Fruit fly (Drosophila melanogaster) whole organism, embryonic: ENCODE results near the gene CG5928.

Experiments
- Aef1 ChIP-seq: fragments of 200-800 bp; sonication (Bioruptor generic); IDR thresholded peaks from 3 replicates; pipeline ENCODE4 v1.3.6; 2022; ENCODE audit warnings: missing biosample characterization, missing genetic modification characterization
- B-H1 ChIP-seq: fragments of 200-800 bp; sonication (Bioruptor generic); IDR thresholded peaks from 3 replicates; pipeline ENCODE4 v1.3.6; 2022; ENCODE audit warnings: missing biosample characterization, missing genetic modification characterization
- B-H2 ChIP-seq: fragments of 200-800 bp; sonication (Bioruptor generic); optimal IDR thresholded peaks from 2 replicates; lab custom pipeline; 2018; ENCODE audit warnings: missing biosample characterization, mild to moderate bottlenecking, missing genetic modification characterization
- BEAF-32 ChIP-seq: fragments of 200-800 bp; sonication (Bioruptor generic); optimal IDR thresholded peaks from 3 replicates; lab custom pipeline; 2017; ENCODE audit warnings: missing biosample characterization, missing genetic modification characterization, mild to moderate bottlenecking, moderate library complexity, missing genetic modification reagents
- CG10147 ChIP-seq: fragments of 200-800 bp; sonication (Bioruptor generic); optimal IDR thresholded peaks from 2 replicates; lab custom pipeline; 2019; ENCODE audit warnings: missing biosample characterization, mild to moderate bottlenecking, missing genetic modification characterization, moderate library complexity
- CG10654 ChIP-seq: fragments of 200-800 bp; sonication (Bioruptor generic); optimal IDR thresholded peaks from 2 replicates; lab custom pipeline; 2016; ENCODE audit warnings: missing biosample characterization, missing genetic modification characterization
- CG12104 ChIP-seq: fragments of 200-800 bp; sonication (Bioruptor generic); optimal IDR thresholded peaks from 3 replicates; lab custom pipeline; 2016; ENCODE audit warnings: missing biosample characterization, missing genetic modification characterization
- CG13424 ChIP-seq: fragments of 200-800 bp; sonication (Bioruptor generic); optimal IDR thresholded peaks from 2 replicates; lab custom pipeline; 2019; ENCODE audit warnings: missing biosample characterization, mild to moderate bottlenecking, missing genetic modification characterization, moderate library complexity
- CG14860 ChIP-seq: fragments of 200-800 bp; sonication (Bioruptor generic); IDR thresholded peaks from 3 replicates; pipeline ENCODE4 v1.3.6; 2022; ENCODE audit warnings: missing biosample characterization, missing genetic modification characterization; ENCODE audit not compliant: partially characterized antibody
- CG16863 ChIP-seq: fragments of 200-800 bp; sonication (Bioruptor generic); optimal IDR thresholded peaks from 3 replicates; lab custom pipeline; 2016; ENCODE audit warnings: missing biosample characterization, missing genetic modification characterization
- CG1792 ChIP-seq: fragments of 200-800 bp; sonication (Bioruptor generic); optimal IDR thresholded peaks from 2 replicates; lab custom pipeline; 2016; ENCODE audit warnings: missing biosample characterization, missing genetic modification characterization
- CG18476 ChIP-seq: fragments of 200-800 bp; sonication (Bioruptor generic); optimal IDR thresholded peaks from 2 replicates; lab custom pipeline; 2016; ENCODE audit warnings: missing biosample characterization, mild to moderate bottlenecking, missing genetic modification characterization
- CG18764 ChIP-seq: fragments of 200-800 bp; sonication (Bioruptor generic); optimal IDR thresholded peaks from 3 replicates; lab custom pipeline; 2016; ENCODE audit warnings: missing biosample characterization, missing genetic modification characterization
- CG2120 ChIP-seq: fragments of 200-800 bp; sonication (Bioruptor generic); optimal IDR thresholded peaks from 3 replicates; lab custom pipeline; 2016; ENCODE audit warnings: missing biosample characterization, missing genetic modification characterization
- CG2712 ChIP-seq: fragments of 200-800 bp; optimal IDR thresholded peaks from 3 replicates; lab custom pipeline; 2019; ENCODE audit warnings: missing biosample characterization, mild to moderate bottlenecking, missing genetic modification characterization, moderate library complexity
- CG3838 ChIP-seq: fragments of 200-800 bp; sonication (Bioruptor generic); optimal IDR thresholded peaks from 3 replicates; lab custom pipeline; 2016; ENCODE audit warnings: missing biosample characterization, missing genetic modification characterization
- CG3847 ChIP-seq: fragments of 200-800 bp; sonication (Bioruptor generic); IDR thresholded peaks from 2 replicates; pipeline ENCODE4 v1.3.6; 2022; ENCODE audit warnings: missing biosample characterization, missing genetic modification characterization
- CG4360 ChIP-seq: fragments of 200-800 bp; sonication (Bioruptor generic); IDR thresholded peaks from 2 replicates; pipeline ENCODE4 v1.3.6; 2022; ENCODE audit warnings: missing biosample characterization, missing genetic modification characterization
- CG6683 ChIP-seq: fragments of 200-800 bp; sonication (Bioruptor generic); optimal IDR thresholded peaks from 2 replicates; lab custom pipeline; 2017; ENCODE audit warnings: missing biosample characterization, mild to moderate bottlenecking, missing genetic modification characterization, missing genetic modification reagents
- CG6689 ChIP-seq: fragments of 200-800 bp; sonication (Bioruptor generic); IDR thresholded peaks from 2 replicates; pipeline ENCODE4 v1.3.6; 2022; ENCODE audit warnings: missing biosample characterization, missing genetic modification characterization
- CG7271 ChIP-seq: fragments of 200-800 bp; sonication (Bioruptor generic); optimal IDR thresholded peaks from 2 replicates; lab custom pipeline; 2018; ENCODE audit warnings: missing biosample characterization, mild to moderate bottlenecking, missing genetic modification characterization, moderate library complexity
- CG7839 ChIP-seq: fragments of 200-800 bp; sonication (Bioruptor generic); optimal IDR thresholded peaks from 3 replicates; lab custom pipeline; 2018; ENCODE audit warnings: missing biosample characterization, mild to moderate bottlenecking, missing genetic modification characterization, moderate library complexity
- CG8924 ChIP-seq: fragments of 200-800 bp; optimal IDR thresholded peaks from 3 replicates; lab custom pipeline; 2019; ENCODE audit warnings: missing biosample characterization, mild to moderate bottlenecking, missing genetic modification characterization, moderate library complexity
- CG9727 ChIP-seq: fragments of 200-800 bp; sonication (Bioruptor generic); optimal IDR thresholded peaks from 3 replicates; lab custom pipeline; 2017; ENCODE audit warnings: missing biosample characterization, mild to moderate bottlenecking, missing genetic modification characterization
- CG9817 ChIP-seq: fragments of 200-800 bp; sonication (Bioruptor generic); optimal IDR thresholded peaks from 2 replicates; lab custom pipeline; 2018; ENCODE audit warnings: missing biosample characterization, mild to moderate bottlenecking, missing genetic modification characterization, moderate library complexity
- CrebB ChIP-seq: fragments of 200-800 bp; sonication (Bioruptor generic); optimal IDR thresholded peaks from 3 replicates; lab custom pipeline; 2018; ENCODE audit warnings: missing biosample characterization, mild to moderate bottlenecking, missing genetic modification characterization
- Dll ChIP-seq: fragments of 200-800 bp; sonication (Bioruptor generic); IDR thresholded peaks from 4 replicates; pipeline ENCODE4 v1.3.6; 2022; ENCODE audit warnings: missing biosample characterization, missing genetic modification characterization; ENCODE audit not compliant: partially characterized antibody
- Dref ChIP-seq: fragments of 200-800 bp; sonication (Bioruptor generic); IDR thresholded peaks from 2 replicates; pipeline ENCODE4 v1.3.6; 2022; ENCODE audit warnings: missing biosample characterization, missing genetic modification characterization
- HHEX ChIP-seq: fragments of 200-800 bp; sonication (Bioruptor generic); optimal IDR thresholded peaks from 3 replicates; lab custom pipeline; 2017; ENCODE audit warnings: missing biosample characterization, mild to moderate bottlenecking, missing genetic modification characterization, missing genetic modification reagents
- HLH3B ChIP-seq: fragments of 200-800 bp; sonication (Bioruptor generic); IDR thresholded peaks from 2 replicates; pipeline ENCODE4 v1.3.6; 2022; ENCODE audit warnings: missing biosample characterization, missing genetic modification characterization
- MBD-R2 ChIP-seq: fragments of 200-800 bp; sonication (Bioruptor generic); IDR thresholded peaks from 2 replicates; pipeline ENCODE4 v1.3.6; 2022; ENCODE audit warnings: missing biosample characterization, missing genetic modification characterization
- NfI ChIP-seq: fragments of 200-800 bp; sonication (Bioruptor generic); optimal IDR thresholded peaks from 3 replicates; lab custom pipeline; 2018; ENCODE audit warnings: missing biosample characterization, mild to moderate bottlenecking, missing genetic modification characterization, moderate library complexity
- Tbp ChIP-seq: fragments of >200 bp; optimal IDR thresholded peaks from 2 replicates; lab custom pipeline; 2018; ENCODE audit warnings: missing biosample characterization, missing genetic modification characterization
- ato ChIP-seq: fragments of 200-800 bp; sonication (Bioruptor generic); IDR thresholded peaks from 2 replicates; pipeline ENCODE4 v1.3.6; 2022; ENCODE audit warnings: missing biosample characterization, missing genetic modification characterization; ENCODE audit not compliant: partially characterized antibody
- bbx ChIP-seq: fragments of 200-800 bp; sonication (Bioruptor generic); IDR thresholded peaks from 2 replicates; pipeline ENCODE4 v1.3.6; 2022; ENCODE audit warnings: missing biosample characterization, missing genetic modification characterization; ENCODE audit not compliant: partially characterized antibody
- chm ChIP-seq: fragments of 200-800 bp; sonication (Bioruptor generic); IDR thresholded peaks from 2 replicates; pipeline ENCODE4 v1.3.6; 2022; ENCODE audit warnings: missing biosample characterization, missing genetic modification characterization
- emc ChIP-seq: fragments of 200-800 bp; sonication (Bioruptor generic); optimal IDR thresholded peaks from 2 replicates; lab custom pipeline; 2016; ENCODE audit warnings: missing biosample characterization, missing genetic modification characterization
- fd102C ChIP-seq: fragments of 200-800 bp; sonication (Bioruptor generic); optimal IDR thresholded peaks from 2 replicates; lab custom pipeline; 2018; ENCODE audit warnings: missing biosample characterization, mild to moderate bottlenecking, missing genetic modification characterization, moderate library complexity
- gcm ChIP-seq: fragments of 200-800 bp; sonication (Bioruptor generic); optimal IDR thresholded peaks from 2 replicates; lab custom pipeline; 2019; ENCODE audit warnings: missing biosample characterization, mild to moderate bottlenecking, missing genetic modification characterization, moderate library complexity
- gfzf ChIP-seq: fragments of 200-800 bp; sonication (Bioruptor generic); optimal IDR thresholded peaks from 2 replicates; lab custom pipeline; 2016; ENCODE audit warnings: missing biosample characterization, mild to moderate bottlenecking, missing genetic modification characterization, moderate library complexity
- pfk ChIP-seq: fragments of 200-800 bp; sonication (Bioruptor generic); optimal IDR thresholded peaks from 2 replicates; lab custom pipeline; 2018; ENCODE audit warnings: missing biosample characterization, mild to moderate bottlenecking, missing genetic modification characterization, moderate library complexity
- pzg ChIP-seq: fragments of 200-800 bp; sonication (Bioruptor generic); optimal IDR thresholded peaks from 3 replicates; lab custom pipeline; 2018; ENCODE audit warnings: missing biosample characterization, mild to moderate bottlenecking, missing genetic modification characterization, moderate library complexity
- salm ChIP-seq: fragments of 200-800 bp; sonication (Bioruptor generic); optimal IDR thresholded peaks from 2 replicates; lab custom pipeline; 2018; ENCODE audit warnings: missing biosample characterization, mild to moderate bottlenecking, missing genetic modification characterization
- sens-2 ChIP-seq: fragments of 200-800 bp; sonication (Bioruptor generic); IDR thresholded peaks from 2 replicates; pipeline ENCODE4 v1.3.6; 2022; ENCODE audit warnings: missing biosample characterization, missing genetic modification characterization
- sima ChIP-seq: fragments of 200-800 bp; sonication (Bioruptor generic); optimal IDR thresholded peaks from 2 replicates; lab custom pipeline; 2016; ENCODE audit warnings: missing biosample characterization, missing genetic modification characterization
- tgo ChIP-seq: fragments of 200-800 bp; sonication (Bioruptor generic); IDR thresholded peaks from 3 replicates; pipeline ENCODE4 v1.3.6; 2022; ENCODE audit warnings: missing biosample characterization, missing genetic modification characterization
- tio ChIP-seq: fragments of 200-800 bp; sonication (Bioruptor generic); optimal IDR thresholded peaks from 2 replicates; lab custom pipeline; 2017; ENCODE audit warnings: missing biosample characterization, missing genetic modification characterization, inconsistent platforms
- toy ChIP-seq: fragments of 200-800 bp; sonication (Bioruptor generic); IDR thresholded peaks from 2 replicates; pipeline ENCODE4 v1.3.6; 2022; ENCODE audit warnings: missing biosample characterization, missing genetic modification characterization
- usp ChIP-seq: fragments of >200 bp; optimal IDR thresholded peaks from 2 replicates; lab custom pipeline; 2017; ENCODE audit warnings: missing biosample characterization, missing genetic modification characterization
- vnd ChIP-seq: fragments of 200-800 bp; sonication (Bioruptor generic); IDR thresholded peaks from 3 replicates; pipeline ENCODE4 v1.3.6; 2022; ENCODE audit warnings: missing biosample characterization, missing genetic modification characterization; ENCODE audit not compliant: partially characterized antibody
- zen2 ChIP-seq: fragments of 200-800 bp; sonication (Bioruptor generic); IDR thresholded peaks from 3 replicates; pipeline ENCODE4 v1.3.6; 2022; ENCODE audit warnings: missing biosample characterization, missing genetic modification characterization; ENCODE audit not compliant: partially characterized antibody

CG5928 gene

dm6 chrX:6077043-6077547 is 9.3 kb downstream of the CG5928 start (continued):
- TF ChIP-seq Dref (GFP tag; lab: Robert Waterston, UW) (no peak), MBD-R2 (GFP tag; lab: Robert Waterston, UW) (no peak), pfk (GFP tag; lab: Kevin White, UChicago) (no peak), NfI (no peak), toy (GFP tag; lab: Robert Waterston, UW) (no peak), BEAF-32 (GFP tag; lab: Kevin White, UChicago) (no peak), vnd (no peak), Aef1 (GFP tag; lab: Robert Waterston, UW) (no peak), fd102C (GFP tag; lab: Kevin White, UChicago) (no peak), B-H2 (GFP tag; lab: Kevin White, UChicago) (no peak), tgo (GFP tag; lab: Robert Waterston, UW) (no peak), CG10654 (GFP tag; lab: Kevin White, UChicago) (no peak), CG7271 (tag; lab: Kevin White, UChicago) (no peak), CG3838 (GFP tag; lab: Kevin White, UChicago) (no peak), CG13424 (peak; percentile 48), CG10147 (no peak), HLH3B (GFP tag; lab: Robert Waterston, UW) (peak; percentile 15; the same call in 1 of the 2 replicates), CG14860 (GFP tag; lab: Robert Waterston, UW) (no peak), CG7839 (tag; lab: Kevin White, UChicago) (peak; percentile 27), CG18764 (GFP tag; lab: Kevin White, UChicago) (no peak), Dll (GFP tag; lab: Robert Waterston, UW) (no peak), CG9727 (no peak), CG8924 (tag; lab: Kevin White, UChicago) (peak; percentile 36), ato (GFP tag; lab: Robert Waterston, UW) (no peak), CrebB (tag; lab: Kevin White, UChicago) (no peak), CG6683 (GFP tag; lab: Kevin White, UChicago) (no peak), HHEX (GFP tag; lab: Kevin White, UChicago) (no peak), Tbp (GFP tag; lab: Kevin White, UChicago) (no peak), CG12104 (GFP tag; lab: Kevin White, UChicago) (peak; percentile 5), zen2 (GFP tag; lab: Robert Waterston, UW) (no peak), pzg (GFP tag; lab: Kevin White, UChicago) (no peak), emc (GFP tag; lab: Kevin White, UChicago) (no peak), chm (GFP tag; lab: Robert Waterston, UW) (peak; percentile 6; the same call in 1 of the 2 replicates), CG18476 (GFP tag; lab: Kevin White, UChicago) (no peak), CG6689 (GFP tag; lab: Robert Waterston, UW) (0 out of 2 replicates have a peak, but pooled peaks have one; percentile 11), CG16863 (GFP tag; lab: Kevin White, UChicago) (no peak), CG4360 (no peak), sima (GFP tag; lab: Kevin White, UChicago) (no peak), bbx (GFP tag; lab: Robert Waterston, UW) (no peak), CG9817 (tag; lab: Kevin White, UChicago) (no peak), salm (tag; lab: Kevin White, UChicago) (peak; percentile 20), tio (GFP tag; lab: Kevin White, UChicago) (no peak), gcm (GFP tag; lab: Kevin White, UChicago) (peak; percentile 12), sens-2 (GFP tag; lab: Robert Waterston, UW) (no peak), CG1792 (no peak), CG2120 (GFP tag; lab: Kevin White, UChicago) (no peak), usp (GFP tag; lab: Kevin White, UChicago) (no peak), CG2712 (tag; lab: Kevin White, UChicago) (peak; percentile 36), CG3847 (GFP tag; lab: Robert Waterston, UW) (no peak), B-H1 (GFP tag; lab: Robert Waterston, UW) (no peak), gfzf (no peak)
